Fruit fly (Drosophila melanogaster) whole organism, embryonic: ENCODE measurements around the gene CG15517.

Experiments
- Atf-2 ChIP-seq: fragments of 200-800 bp; sonication (Bioruptor generic); optimal IDR thresholded peaks from 2 replicates; lab custom pipeline; 2016; ENCODE audit warnings: missing biosample characterization, missing genetic modification characterization
- Atf6 ChIP-seq: fragments of 200-800 bp; sonication (Bioruptor generic); IDR thresholded peaks from 2 replicates; pipeline ENCODE4 v1.3.6; 2022; ENCODE audit warnings: missing biosample characterization, missing genetic modification characterization
- CG10209 ChIP-seq: fragments of 200-800 bp; sonication (Bioruptor generic); optimal IDR thresholded peaks from 3 replicates; lab custom pipeline; 2017; ENCODE audit warnings: missing biosample characterization, mild to moderate bottlenecking, missing genetic modification characterization, missing genetic modification reagents
- CG10274 ChIP-seq: fragments of 200-800 bp; sonication (Bioruptor generic); optimal IDR thresholded peaks from 3 replicates; lab custom pipeline; 2017; ENCODE audit warnings: missing biosample characterization, mild to moderate bottlenecking, missing genetic modification characterization
- CG11247 ChIP-seq: fragments of 200-800 bp; sonication (Bioruptor generic); IDR thresholded peaks from 2 replicates; pipeline ENCODE4 v1.3.6; 2022; ENCODE audit warnings: missing biosample characterization, missing genetic modification characterization
- CG11504 ChIP-seq: fragments of 200-800 bp; sonication (Bioruptor generic); optimal IDR thresholded peaks from 3 replicates; lab custom pipeline; 2019; ENCODE audit warnings: missing biosample characterization, mild to moderate bottlenecking, missing genetic modification characterization, moderate library complexity
- CG12391 ChIP-seq: fragments of 200-800 bp; sonication (Bioruptor generic); optimal IDR thresholded peaks from 3 replicates; lab custom pipeline; 2018; ENCODE audit warnings: missing biosample characterization, mild to moderate bottlenecking, missing genetic modification characterization, moderate library complexity
- CG13775 ChIP-seq: fragments of 200-800 bp; sonication (Bioruptor generic); optimal IDR thresholded peaks from 3 replicates; lab custom pipeline; 2017; ENCODE audit warnings: missing biosample characterization, mild to moderate bottlenecking, missing genetic modification characterization
- CG14441 ChIP-seq: fragments of 200-800 bp; sonication (Bioruptor generic); IDR thresholded peaks from 2 replicates; pipeline ENCODE4 v1.3.6; 2022; ENCODE audit warnings: missing biosample characterization, missing genetic modification characterization
- CG15011 ChIP-seq: fragments of 200-800 bp; sonication (Bioruptor generic); optimal IDR thresholded peaks from 3 replicates; lab custom pipeline; 2018; ENCODE audit warnings: missing biosample characterization, mild to moderate bottlenecking, missing genetic modification characterization
- CG15514 ChIP-seq: fragments of 200-800 bp; sonication (Bioruptor generic); optimal IDR thresholded peaks from 3 replicates; lab custom pipeline; 2017; ENCODE audit warnings: missing biosample characterization, missing genetic modification characterization, mild to moderate bottlenecking, moderate library complexity, missing genetic modification reagents
- CG17186 ChIP-seq: fragments of 200-800 bp; sonication (Bioruptor generic); optimal IDR thresholded peaks from 3 replicates; lab custom pipeline; 2017; ENCODE audit warnings: missing biosample characterization, missing genetic modification reagents, missing genetic modification characterization
- CG18619 ChIP-seq: fragments of 200-800 bp; sonication (Bioruptor generic); optimal IDR thresholded peaks from 3 replicates; lab custom pipeline; 2017; ENCODE audit warnings: missing biosample characterization, mild to moderate bottlenecking, missing genetic modification characterization
- CG30403 ChIP-seq: fragments of 200-800 bp; sonication (Bioruptor generic); optimal IDR thresholded peaks from 3 replicates; lab custom pipeline; 2016; ENCODE audit warnings: missing biosample characterization, missing genetic modification characterization
- CG31388 ChIP-seq: fragments of 200-800 bp; sonication (Bioruptor generic); optimal IDR thresholded peaks from 2 replicates; lab custom pipeline; 2016; ENCODE audit warnings: missing biosample characterization, missing genetic modification characterization
- CG32772 ChIP-seq: fragments of 200-800 bp; sonication (Bioruptor generic); IDR thresholded peaks from 2 replicates; pipeline ENCODE4 v1.3.6; 2022; ENCODE audit warnings: missing biosample characterization, missing genetic modification characterization
- CG3726 ChIP-seq: fragments of 200-800 bp; sonication (Bioruptor generic); IDR thresholded peaks from 3 replicates; pipeline ENCODE4, ENCODE4 v1.3.6; 2022; ENCODE audit warnings: missing biosample characterization, missing genetic modification characterization
- CG42726 ChIP-seq: fragments of 200-800 bp; sonication (Bioruptor generic); IDR thresholded peaks from 2 replicates; pipeline ENCODE4 v1.3.6; 2022; ENCODE audit warnings: missing biosample characterization, missing genetic modification characterization; ENCODE audit not compliant: partially characterized antibody
- CG4360 ChIP-seq: fragments of 200-800 bp; sonication (Bioruptor generic); IDR thresholded peaks from 2 replicates; pipeline ENCODE4 v1.3.6; 2022; ENCODE audit warnings: missing biosample characterization, missing genetic modification characterization
- CG7556 ChIP-seq: fragments of 200-800 bp; sonication (Bioruptor generic); optimal IDR thresholded peaks from 2 replicates; lab custom pipeline; 2017; ENCODE audit warnings: missing biosample characterization, mild to moderate bottlenecking, missing genetic modification characterization
- CG7928 ChIP-seq: fragments of 200-800 bp; sonication (Bioruptor generic); optimal IDR thresholded peaks from 2 replicates; lab custom pipeline; 2017; ENCODE audit warnings: missing biosample characterization, mild to moderate bottlenecking, missing genetic modification characterization
- CG9215 ChIP-seq: fragments of 200-800 bp; sonication (Bioruptor generic); IDR thresholded peaks from 2 replicates; pipeline ENCODE4 v1.3.6; 2022; ENCODE audit warnings: missing biosample characterization, missing genetic modification characterization
- CG9876 ChIP-seq: fragments of 200-800 bp; sonication (Bioruptor generic); optimal IDR thresholded peaks from 2 replicates; lab custom pipeline; 2016; ENCODE audit warnings: missing biosample characterization, missing genetic modification characterization
- Ets65A ChIP-seq: fragments of 200-800 bp; sonication (Bioruptor generic); peaks from one replicate; lab custom pipeline; 2016; ENCODE audit warnings: missing biosample characterization, missing genetic modification characterization
- Fer3 ChIP-seq: fragments of 200-800 bp; sonication (Bioruptor generic); optimal IDR thresholded peaks from 2 replicates; lab custom pipeline; 2018; ENCODE audit warnings: missing biosample characterization, mild to moderate bottlenecking, missing genetic modification characterization, moderate library complexity
- HHEX ChIP-seq: fragments of 200-800 bp; sonication (Bioruptor generic); optimal IDR thresholded peaks from 3 replicates; lab custom pipeline; 2017; ENCODE audit warnings: missing biosample characterization, mild to moderate bottlenecking, missing genetic modification characterization, missing genetic modification reagents
- HLH3B ChIP-seq: fragments of 200-800 bp; sonication (Bioruptor generic); IDR thresholded peaks from 2 replicates; pipeline ENCODE4 v1.3.6; 2022; ENCODE audit warnings: missing biosample characterization, missing genetic modification characterization
- HLHmδ ChIP-seq: fragments of 200-800 bp; sonication (Bioruptor generic); optimal IDR thresholded peaks from 2 replicates; lab custom pipeline; 2018; ENCODE audit warnings: missing biosample characterization, mild to moderate bottlenecking, missing genetic modification characterization, moderate library complexity
- Hey ChIP-seq: fragments of 200-800 bp; sonication (Bioruptor generic); optimal IDR thresholded peaks from 3 replicates; lab custom pipeline; 2018; ENCODE audit warnings: missing biosample characterization, mild to moderate bottlenecking, missing genetic modification characterization
- Med ChIP-seq: fragments of 200-800 bp; sonication (Bioruptor generic); peaks from one replicate; lab custom pipeline; 2016; ENCODE audit warnings: missing biosample characterization, missing genetic modification characterization, mild to moderate bottlenecking, inconsistent platforms, moderate library complexity
- Meics ChIP-seq: fragments of 200-800 bp; sonication (Bioruptor generic); optimal IDR thresholded peaks from 2 replicates; lab custom pipeline; 2017; ENCODE audit warnings: missing biosample characterization, mild to moderate bottlenecking, missing genetic modification characterization
- Mes4 ChIP-seq: fragments of 200-800 bp; sonication (Bioruptor generic); optimal IDR thresholded peaks from 2 replicates; lab custom pipeline; 2016; ENCODE audit warnings: missing biosample characterization, missing genetic modification characterization
- Mrtf ChIP-seq: fragments of 200-800 bp; sonication (Bioruptor generic); IDR thresholded peaks from 3 replicates; pipeline ENCODE4 v1.3.6; 2022; ENCODE audit warnings: missing biosample characterization, missing genetic modification characterization
- NK7.1 ChIP-seq: fragments of 200-800 bp; sonication (Bioruptor generic); optimal IDR thresholded peaks from 3 replicates; lab custom pipeline; 2016; ENCODE audit warnings: missing biosample characterization, missing genetic modification characterization
- Nf-YA ChIP-seq: fragments of 200-800 bp; sonication (Bioruptor generic); IDR thresholded peaks from 2 replicates; pipeline ENCODE4 v1.3.6; 2022; ENCODE audit warnings: missing biosample characterization, missing genetic modification characterization
- YL-1 ChIP-seq: fragments of 200-800 bp; sonication (Bioruptor generic); optimal IDR thresholded peaks from 3 replicates; lab custom pipeline; 2017; ENCODE audit warnings: missing biosample characterization, mild to moderate bottlenecking, missing genetic modification characterization
- ato ChIP-seq: fragments of 200-800 bp; sonication (Bioruptor generic); IDR thresholded peaks from 2 replicates; pipeline ENCODE4 v1.3.6; 2022; ENCODE audit warnings: missing biosample characterization, missing genetic modification characterization; ENCODE audit not compliant: partially characterized antibody
- bab2 ChIP-seq: fragments of 200-800 bp; sonication (Bioruptor generic); optimal IDR thresholded peaks from 2 replicates; lab custom pipeline; 2016; ENCODE audit warnings: missing biosample characterization, missing genetic modification characterization
- bcd ChIP-seq: fragments of 200-800 bp; sonication (Bioruptor generic); optimal IDR thresholded peaks from 2 replicates; lab custom pipeline; 2017; ENCODE audit warnings: missing biosample characterization, mild to moderate bottlenecking, missing genetic modification characterization
- corto ChIP-seq: fragments of 200-800 bp; sonication (Bioruptor generic); optimal IDR thresholded peaks from 2 replicates; lab custom pipeline; 2016; ENCODE audit warnings: missing biosample characterization, mild to moderate bottlenecking, missing genetic modification characterization, moderate library complexity
- dimm ChIP-seq: fragments of 200-800 bp; sonication (Bioruptor generic); IDR thresholded peaks from 2 replicates; pipeline ENCODE4 v1.3.6; 2022; ENCODE audit warnings: missing biosample characterization, missing genetic modification characterization
- dysf ChIP-seq: fragments of 200-800 bp; sonication (Bioruptor generic); IDR thresholded peaks from 3 replicates; pipeline ENCODE4 v1.3.6; 2022; ENCODE audit warnings: missing biosample characterization, missing genetic modification characterization
- insv ChIP-seq, 2 experiments: fragments of 200-800 bp; sonication (Bioruptor generic); optimal IDR thresholded peaks; 3 replicates each; lab custom pipeline; 2016 to 2018; ENCODE audit warnings: missing biosample characterization in 2 of 2, missing genetic modification characterization in 2 of 2
- jumu ChIP-seq: fragments of 200-800 bp; sonication (Bioruptor generic); optimal IDR thresholded peaks from 3 replicates; lab custom pipeline; 2016; ENCODE audit warnings: missing biosample characterization, missing genetic modification characterization
- kni ChIP-seq: fragments of 200-800 bp; sonication (Bioruptor generic); optimal IDR thresholded peaks from 3 replicates; lab custom pipeline; 2017; ENCODE audit warnings: mild to moderate bottlenecking, missing biosample characterization, missing genetic modification reagents, missing genetic modification characterization
- lbe ChIP-seq: fragments of 200-800 bp; sonication (Bioruptor generic); optimal IDR thresholded peaks from 2 replicates; lab custom pipeline; 2016; ENCODE audit warnings: missing biosample characterization, mild to moderate bottlenecking, missing genetic modification characterization
- peb ChIP-seq: fragments of 200-800 bp; sonication (Bioruptor generic); IDR thresholded peaks from 2 replicates; pipeline ENCODE4 v1.3.6; 2022; ENCODE audit warnings: missing biosample characterization, missing genetic modification characterization
- sd ChIP-seq: fragments of 200-800 bp; sonication (Bioruptor generic); optimal IDR thresholded peaks from 3 replicates; lab custom pipeline; 2018; ENCODE audit warnings: missing biosample characterization, mild to moderate bottlenecking, missing genetic modification characterization, moderate library complexity
- trem ChIP-seq: fragments of 200-800 bp; optimal IDR thresholded peaks from 3 replicates; lab custom pipeline; 2019; ENCODE audit warnings: missing biosample characterization, mild to moderate bottlenecking, missing genetic modification characterization, moderate library complexity
- vnd ChIP-seq: fragments of 200-800 bp; sonication (Bioruptor generic); IDR thresholded peaks from 3 replicates; pipeline ENCODE4 v1.3.6; 2022; ENCODE audit warnings: missing biosample characterization, missing genetic modification characterization; ENCODE audit not compliant: partially characterized antibody
- zen2 ChIP-seq: fragments of 200-800 bp; sonication (Bioruptor generic); IDR thresholded peaks from 3 replicates; pipeline ENCODE4 v1.3.6; 2022; ENCODE audit warnings: missing biosample characterization, missing genetic modification characterization; ENCODE audit not compliant: partially characterized antibody

The CG15517 gene

dm6 chr3R:29859763-29860162, 43.9 kb downstream of the CG15517 start (continued):
- TF ChIP-seq insv (GFP tag; optimal IDR thresholded peaks at IDR 0.05; lab: Kevin White, UChicago) (no peak), CG10274 (no peak), HHEX (GFP tag; lab: Kevin White, UChicago) (peak; percentile 33), NK7.1 (GFP tag; lab: Kevin White, UChicago) (no peak), bcd (peak; percentile 63), ato (GFP tag; lab: Robert Waterston, UW) (no peak), dysf (peak; percentile 63; the same call in 2 of the 3 replicates), Hey (no peak), vnd (GFP tag; lab: Robert Waterston, UW) (no peak), CG3726 (GFP tag; lab: Robert Waterston, UW) (no peak), CG31388 (GFP tag; lab: Kevin White, UChicago) (no peak), CG9215 (GFP tag; lab: Robert Waterston, UW) (no peak), CG30403 (no peak), HLHmδ (no peak), CG15011 (no peak), corto (no peak), CG32772 (GFP tag; lab: Robert Waterston, UW) (no peak), CG11247 (GFP tag; lab: Robert Waterston, UW) (peak; percentile 21; the same call in 1 of the 2 replicates), CG15514 (no peak), Ets65A (no peak), CG9876 (GFP tag; lab: Kevin White, UChicago) (no peak), Atf-2 (GFP tag; lab: Kevin White, UChicago) (no peak), Fer3 (peak; percentile 67), sd (tag; lab: Kevin White, UChicago) (peak; percentile 27), CG7928 (GFP tag; lab: Kevin White, UChicago) (peak; percentile 4), jumu (GFP tag; lab: Kevin White, UChicago) (no peak), CG12391 (tag; lab: Kevin White, UChicago) (peak; percentile 54), zen2 (GFP tag; lab: Robert Waterston, UW) (no peak), CG7556 (GFP tag; lab: Kevin White, UChicago) (peak; percentile 13), Meics (peak; percentile 66), Atf6 (GFP tag; lab: Robert Waterston, UW) (no peak), CG42726 (GFP tag; lab: Robert Waterston, UW) (no peak), kni (no peak), Mrtf (GFP tag; lab: Robert Waterston, UW) (peak; percentile 50; the same call in 1 of the 3 replicates), CG11504 (tag; lab: Kevin White, UChicago) (no peak), CG18619 (GFP tag; lab: Kevin White, UChicago) (peak; percentile 16), CG4360 (GFP tag; lab: Robert Waterston, UW) (no peak), CG13775 (GFP tag; lab: Kevin White, UChicago) (peak; percentile 9), CG10209 (GFP tag; lab: Kevin White, UChicago) (peak; percentile 37), CG14441 (peak; percentile 61), Mes4 (GFP tag; lab: Kevin White, UChicago) (no peak), HLH3B (peak; percentile 22; the same call in 1 of the 2 replicates), trem (tag; lab: Kevin White, UChicago) (peak; percentile 19), peb (no peak), lbe (GFP tag; lab: Kevin White, UChicago) (peak; percentile 45), dimm (no peak), CG17186 (GFP tag; lab: Kevin White, UChicago) (peak; percentile 62), Nf-YA (GFP tag; lab: Robert Waterston, UW) (no peak), YL-1 (GFP tag; lab: Kevin White, UChicago) (peak; percentile 56), Med (GFP tag; lab: Kevin White, UChicago) (peak; percentile 94), bab2 (GFP tag; lab: Kevin White, UChicago) (peak; percentile 19)
